Worm (Caenorhabditis elegans): Measurements from ENCODE around the gene chil-19.
"Not testable (repeated sequence)": the region's sequence is repeated elsewhere in the genome, so short reads cannot be mapped to it uniquely, and the experiment has no call there.

chil-19 gene

DNA sequence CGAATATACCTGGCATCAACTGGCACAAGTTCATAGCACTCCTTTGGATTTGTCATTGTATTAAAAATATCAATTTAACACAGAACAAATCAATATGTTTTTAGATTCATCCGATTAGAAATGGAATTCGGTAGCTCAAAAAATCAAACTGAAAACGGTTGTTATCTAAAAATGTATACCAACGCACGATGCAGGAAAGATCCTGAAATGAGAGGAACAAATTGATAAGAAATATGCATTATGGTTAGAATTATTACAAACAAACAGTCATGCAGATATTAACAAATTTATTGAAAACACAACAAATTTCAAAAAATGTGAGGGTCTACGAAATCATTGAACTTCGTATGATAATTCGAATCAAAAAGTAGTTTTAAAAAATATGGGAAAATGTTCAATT lies 15.8 kb upstream of the chil-19 start, which contains the start of gene T19H5.6:
Gene T19H5.6 (minus strand): TSS at position 195 of the 400 bp plus-strand sequence.
- TF ChIP-seq ceh-43 (GFP tag; optimal IDR thresholded peaks at IDR 0.05): no peak
- no peak for TF ChIP-seq sptf-1 (tag; optimal IDR thresholded peaks at IDR 0.05)
- no peak for TF ChIP-seq nhr-76 (tag; optimal IDR thresholded peaks at IDR 0.05)
- no peak for TF ChIP-seq ces-1 (GFP tag; optimal IDR thresholded peaks at IDR 0.05)
- no peak for TF ChIP-seq ceh-83 (GFP tag; optimal IDR thresholded peaks at IDR 0.05)
- no peak for TF ChIP-seq M03D4.4 (tag; optimal IDR thresholded peaks at IDR 0.05)
- TF ChIP-seq ztf-11 (tag; optimal IDR thresholded peaks at IDR 0.05): no peak
- TF ChIP-seq unc-39 (tag; optimal IDR thresholded peaks at IDR 0.05): no peak
- TF ChIP-seq unc-120 (tag; optimal IDR thresholded peaks at IDR 0.05; ENCODE audit: poor library complexity, severe bottlenecking): no peak
- TF ChIP-seq elt-3 (tag; optimal IDR thresholded peaks at IDR 0.05): no peak
- no peak for TF ChIP-seq tbx-8 (GFP tag; optimal IDR thresholded peaks at IDR 0.05)
- no peak for TF ChIP-seq bed-3 (GFP tag; optimal IDR thresholded peaks at IDR 0.05)
- no peak for TF ChIP-seq zip-8 (tag; optimal IDR thresholded peaks at IDR 0.05)

DNA sequence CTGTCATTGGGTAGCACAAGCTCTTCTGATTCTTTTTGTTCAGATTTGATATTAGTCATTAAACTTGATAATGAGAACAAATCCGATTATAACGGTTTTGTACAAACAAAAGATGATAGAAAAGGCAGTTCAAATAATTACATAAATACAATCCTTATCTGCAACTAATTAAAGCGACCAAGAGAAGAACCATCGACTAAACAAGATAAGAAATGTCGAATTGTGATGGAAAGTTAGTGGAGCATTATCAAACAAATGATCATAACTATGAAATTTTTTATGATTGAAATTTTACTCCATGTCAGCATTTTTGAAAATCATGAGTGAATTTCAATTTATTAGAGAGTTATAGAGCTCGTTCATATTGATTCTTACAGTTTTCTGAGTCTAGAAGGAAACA lies 14.2 kb upstream of the chil-19 start, which contains the start of gene chil-23:
Gene chil-23 (minus strand): TSS at position 198 of the 400 bp plus-strand sequence.
- TF ChIP-seq lsy-2 (tag; optimal IDR thresholded peaks at IDR 0.05) (no peak), ceh-43 (GFP tag; optimal IDR thresholded peaks at IDR 0.05) (no peak), nhr-28 (tag; optimal IDR thresholded peaks at IDR 0.05) (no peak), drap-1 (GFP tag; optimal IDR thresholded peaks at IDR 0.05) (no peak), zip-8 (tag; optimal IDR thresholded peaks at IDR 0.05) (no peak), ces-1 (GFP tag; optimal IDR thresholded peaks at IDR 0.05) (no peak), nhr-12 (tag; optimal IDR thresholded peaks at IDR 0.05) (no peak), cnd-1 (tag; optimal IDR thresholded peaks at IDR 0.05) (no peak), unc-39 (tag; optimal IDR thresholded peaks at IDR 0.05) (no peak), sem-2 (GFP tag; optimal IDR thresholded peaks at IDR 0.05) (no peak), sptf-1 (tag; optimal IDR thresholded peaks at IDR 0.05) (no peak), elt-1 (tag; optimal IDR thresholded peaks at IDR 0.05; ENCODE audit: borderline replicate concordance, insufficient read depth) (no peak)

- no peak for TF ChIP-seq ceh-43 (GFP tag; optimal IDR thresholded peaks at IDR 0.05)
- no peak for TF ChIP-seq mls-2 (tag; optimal IDR thresholded peaks at IDR 0.05)
- no peak for TF ChIP-seq unc-120 (tag; optimal IDR thresholded peaks at IDR 0.05; ENCODE audit: poor library complexity, severe bottlenecking)
- TF ChIP-seq tbx-8 (GFP tag; optimal IDR thresholded peaks at IDR 0.05): no peak
- TF ChIP-seq unc-62 (GFP tag; optimal IDR thresholded peaks at IDR 0.05): no peak
- no peak for TF ChIP-seq ceh-83 (GFP tag; optimal IDR thresholded peaks at IDR 0.05)
- no peak for TF ChIP-seq flh-1 (GFP tag; optimal IDR thresholded peaks at IDR 0.05)
- no peak for TF ChIP-seq pha-4 (tag; optimal IDR thresholded peaks at IDR 0.05)
- TF ChIP-seq lin-32 (GFP tag; optimal IDR thresholded peaks at IDR 0.05): no peak
- no peak for TF ChIP-seq ces-1 (GFP tag; optimal IDR thresholded peaks at IDR 0.05)
Measured at ce11 chrII:9466095-9466494, 11.9 kb upstream of the chil-19 start, which contains the start of gene chil-22. Gene chil-22, minus strand, starts transcription at chrII:9466195.

DNA sequence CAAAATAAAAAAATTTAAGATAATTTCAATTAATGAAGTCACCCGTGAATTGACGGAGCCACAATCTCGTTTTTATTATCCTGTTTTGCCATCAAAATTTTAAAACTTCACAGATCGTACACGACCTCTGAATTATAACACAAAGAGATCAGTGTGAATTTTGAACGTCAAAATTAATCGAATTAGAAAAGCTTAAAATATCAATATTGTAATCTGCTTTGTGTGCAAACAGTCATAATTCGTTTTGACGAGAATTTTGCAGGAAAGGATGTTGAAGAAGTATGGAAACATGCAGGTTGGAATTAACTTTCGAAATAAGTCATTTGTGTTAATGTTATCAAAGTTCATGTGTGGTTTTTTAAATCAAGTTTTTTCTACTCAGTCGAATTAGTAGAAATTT lies 7.7 kb upstream of the chil-19 start, which contains the start of gene chil-21:
Gene chil-21 (minus strand): TSS at position 101 of the 400 bp plus-strand sequence.
- not testable (repeated sequence) for TF ChIP-seq blmp-1 (tag; optimal IDR thresholded peaks at IDR 0.05); zip-8 (tag; optimal IDR thresholded peaks at IDR 0.05); ces-1 (GFP tag; optimal IDR thresholded peaks at IDR 0.05)

DNA sequence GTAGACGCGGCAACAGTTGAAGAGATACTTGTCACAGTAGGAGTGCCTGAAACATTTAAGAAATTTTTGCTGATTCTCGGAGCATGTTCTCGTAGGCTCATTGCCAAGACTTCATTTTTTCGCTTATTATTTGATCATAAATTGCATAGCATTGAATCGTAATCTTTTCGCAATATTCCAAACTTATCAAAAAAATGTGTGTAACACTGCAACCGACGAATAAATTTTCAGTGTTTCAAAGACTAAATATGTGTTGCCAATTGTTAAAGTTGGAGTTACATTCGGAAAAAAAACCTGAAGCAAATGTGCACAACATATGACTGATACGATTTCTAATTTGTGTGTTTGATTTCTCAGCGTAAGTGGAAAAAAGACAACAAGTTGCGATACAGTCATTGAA lies 5.3 kb upstream of the chil-19 start, which contains the start of gene R09D1.14:
Gene R09D1.14 (minus strand): TSS at position 101 of the 400 bp plus-strand sequence.
- not testable (repeated sequence) for TF ChIP-seq hlh-1, blmp-1, cnd-1 (tag; optimal IDR thresholded peaks at IDR 0.05)

DNA sequence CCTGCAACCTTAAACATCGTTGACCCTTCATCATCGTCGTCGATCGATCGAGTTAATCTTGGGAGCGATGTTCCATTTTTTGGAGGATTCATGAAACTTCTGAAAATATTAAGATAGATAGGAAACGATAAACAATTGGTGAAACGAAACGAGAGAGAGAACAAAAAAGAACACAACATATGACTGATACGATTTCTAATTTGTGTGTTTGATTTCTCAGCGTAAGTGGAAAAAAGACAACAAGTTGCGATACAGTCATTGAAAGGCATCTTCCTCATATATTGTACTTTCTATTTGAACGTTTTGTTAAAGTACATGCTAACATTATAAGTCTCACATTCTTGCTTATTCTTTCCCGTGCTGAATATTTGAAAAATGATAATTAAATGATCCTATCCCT lies 2.0 kb downstream of the chil-19 start, which contains the start of gene R09D1.12:
Gene R09D1.12 (minus strand): TSS at position 101 of the 400 bp plus-strand sequence.
- not testable (repeated sequence) for TF ChIP-seq nhr-237 (tag; optimal IDR thresholded peaks at IDR 0.05); M03D4.4 (tag; optimal IDR thresholded peaks at IDR 0.05); ceh-83 (GFP tag; optimal IDR thresholded peaks at IDR 0.05)

Data from whole organism, mixed stage, embryonic.